Fruit fly (Drosophila melanogaster) whole organism, prepupa: ENCODE measurements around the gene CG18171.

Experiments used
- CG10631 ChIP-seq: fragments of 200-800 bp; sonication (Bioruptor generic); optimal IDR thresholded peaks from 2 replicates; lab custom pipeline; 2016; ENCODE audit warnings: missing biosample characterization, missing genetic modification characterization
- CG10669 ChIP-seq: fragments of 200-800 bp; sonication (Bioruptor generic); optimal IDR thresholded peaks from 3 replicates; lab custom pipeline; 2018; ENCODE audit warnings: missing biosample characterization, mild to moderate bottlenecking, missing genetic modification characterization, moderate library complexity
- CG11294 ChIP-seq: fragments of 200-800 bp; sonication (Bioruptor generic); IDR thresholded peaks from 2 replicates; pipeline ENCODE4 v1.3.6; 2022; ENCODE audit warnings: missing biosample characterization, missing genetic modification characterization
- CG15336 ChIP-seq: fragments of 200-800 bp; sonication (Bioruptor generic); IDR thresholded peaks from 2 replicates; pipeline ENCODE4 v1.3.6; 2022; ENCODE audit warnings: missing biosample characterization, missing genetic modification characterization
- CG3032 ChIP-seq: fragments of 200-800 bp; optimal IDR thresholded peaks from 2 replicates; lab custom pipeline; 2019; ENCODE audit warnings: missing biosample characterization, mild to moderate bottlenecking, missing genetic modification characterization, moderate library complexity
- CG31627 ChIP-seq: fragments of 200-800 bp; sonication (Bioruptor generic); optimal IDR thresholded peaks from 3 replicates; lab custom pipeline; 2016; ENCODE audit warnings: missing biosample characterization, missing genetic modification characterization
- CG3919 ChIP-seq: fragments of 200-800 bp; sonication (Bioruptor generic); optimal IDR thresholded peaks from 3 replicates; lab custom pipeline; 2016; ENCODE audit warnings: missing biosample characterization, missing genetic modification characterization
- CG6163 ChIP-seq: fragments of 200-800 bp; sonication (Bioruptor generic); IDR thresholded peaks from 3 replicates; pipeline ENCODE4 v1.3.6; 2022; ENCODE audit warnings: missing biosample characterization, missing genetic modification characterization
- CG6276 ChIP-seq: fragments of 200-800 bp; sonication (Bioruptor generic); optimal IDR thresholded peaks from 2 replicates; lab custom pipeline; 2017; ENCODE audit warnings: missing biosample characterization, mild to moderate bottlenecking, missing genetic modification characterization
- CG6792 ChIP-seq: fragments of 200-800 bp; sonication (Bioruptor generic); optimal IDR thresholded peaks from 3 replicates; lab custom pipeline; 2016; ENCODE audit warnings: missing biosample characterization, missing genetic modification characterization
- CG6808 ChIP-seq: fragments of 200-800 bp; sonication (Bioruptor generic); optimal IDR thresholded peaks from 3 replicates; lab custom pipeline; 2017; ENCODE audit warnings: missing biosample characterization, missing genetic modification characterization, mild to moderate bottlenecking, moderate library complexity, missing genetic modification reagents
- CG6854 ChIP-seq: fragments of 200-800 bp; sonication (Bioruptor generic); optimal IDR thresholded peaks from 2 replicates; lab custom pipeline; 2017; ENCODE audit warnings: missing biosample characterization, mild to moderate bottlenecking, missing genetic modification characterization
- CG7368 ChIP-seq: fragments of 200-800 bp; sonication (Bioruptor generic); optimal IDR thresholded peaks from 3 replicates; lab custom pipeline; 2016; ENCODE audit warnings: missing biosample characterization, missing genetic modification characterization
- CG8119 ChIP-seq: fragments of 200-800 bp; sonication (Bioruptor generic); IDR thresholded peaks from 3 replicates; pipeline ENCODE4 v1.3.6; 2022; ENCODE audit warnings: missing biosample characterization, missing genetic modification characterization
- CG8319 ChIP-seq: fragments of 200-800 bp; sonication (Bioruptor generic); optimal IDR thresholded peaks from 3 replicates; lab custom pipeline; 2016; ENCODE audit warnings: missing biosample characterization, missing genetic modification characterization
- CG9139 ChIP-seq: fragments of 200-800 bp; sonication (Bioruptor generic); optimal IDR thresholded peaks from 3 replicates; lab custom pipeline; 2017; ENCODE audit warnings: missing biosample characterization, mild to moderate bottlenecking, missing genetic modification characterization
- Eip75B ChIP-seq: fragments of 200-800 bp; sonication (Bioruptor generic); optimal IDR thresholded peaks from 3 replicates; lab custom pipeline; 2016; ENCODE audit warnings: missing biosample characterization, missing genetic modification characterization
- Eip78C ChIP-seq: fragments of 200-800 bp; sonication (Bioruptor generic); peaks from one replicate; lab custom pipeline; 2016; ENCODE audit warnings: missing biosample characterization, missing genetic modification characterization
- Ets21C ChIP-seq: fragments of 200-800 bp; sonication (Bioruptor generic); optimal IDR thresholded peaks from 3 replicates; lab custom pipeline; 2016; ENCODE audit warnings: missing biosample characterization, missing genetic modification characterization
- Ets96B ChIP-seq: fragments of 200-800 bp; optimal IDR thresholded peaks from 2 replicates; lab custom pipeline; 2019; ENCODE audit warnings: missing biosample characterization, mild to moderate bottlenecking, missing genetic modification characterization, moderate library complexity
- Gug ChIP-seq: fragments of 200-800 bp; sonication (Bioruptor generic); IDR thresholded peaks from 2 replicates; pipeline ENCODE4 v1.3.6; 2022; ENCODE audit warnings: missing biosample characterization, missing genetic modification characterization
- Hr38 ChIP-seq: sonication (Bioruptor generic); optimal IDR thresholded peaks from 2 replicates; lab custom pipeline; 2016; ENCODE audit warnings: missing biosample characterization, missing genetic modification characterization
- Hr39 ChIP-seq: fragments of 200-800 bp; sonication (Bioruptor generic); optimal IDR thresholded peaks from 2 replicates; lab custom pipeline; 2016; ENCODE audit warnings: missing biosample characterization, missing genetic modification characterization
- Lpt ChIP-seq: fragments of 200-800 bp; sonication (Bioruptor generic); optimal IDR thresholded peaks from 3 replicates; lab custom pipeline; 2016; ENCODE audit warnings: missing biosample characterization, missing genetic modification characterization
- Met ChIP-seq: fragments of 200-800 bp; sonication (Bioruptor generic); optimal IDR thresholded peaks from 3 replicates; lab custom pipeline; 2016; ENCODE audit warnings: missing biosample characterization, missing genetic modification characterization
- OdsH ChIP-seq: fragments of 200-800 bp; sonication (Bioruptor generic); optimal IDR thresholded peaks from 3 replicates; lab custom pipeline; 2016; ENCODE audit warnings: missing biosample characterization, missing genetic modification characterization
- Smox ChIP-seq: fragments of 200-800 bp; sonication (Bioruptor generic); optimal IDR thresholded peaks from 3 replicates; lab custom pipeline; 2016; ENCODE audit warnings: missing biosample characterization, missing genetic modification characterization
- Sox102F ChIP-seq: fragments of 200-800 bp; sonication (Bioruptor generic); optimal IDR thresholded peaks from 2 replicates; lab custom pipeline; 2016; ENCODE audit warnings: missing biosample characterization, mild to moderate bottlenecking, missing genetic modification characterization
- Sox15 ChIP-seq: fragments of 200-800 bp; sonication (Bioruptor generic); optimal IDR thresholded peaks from 3 replicates; lab custom pipeline; 2016; ENCODE audit warnings: missing biosample characterization, missing genetic modification characterization
- achi ChIP-seq: fragments of 200-800 bp; sonication (Bioruptor generic); optimal IDR thresholded peaks from 3 replicates; lab custom pipeline; 2016; ENCODE audit warnings: missing biosample characterization, missing genetic modification characterization
- acj6 ChIP-seq: fragments of 200-800 bp; sonication (Bioruptor generic); optimal IDR thresholded peaks from 3 replicates; lab custom pipeline; 2016; ENCODE audit warnings: missing biosample characterization, missing genetic modification characterization
- cyc ChIP-seq: fragments of 200-800 bp; sonication (Bioruptor generic); optimal IDR thresholded peaks from 3 replicates; lab custom pipeline; 2016; ENCODE audit warnings: missing biosample characterization, missing genetic modification characterization
- dsx ChIP-seq: fragments of 200-800 bp; optimal IDR thresholded peaks from 3 replicates; lab custom pipeline; 2019; ENCODE audit warnings: missing biosample characterization, mild to moderate bottlenecking, missing genetic modification characterization, moderate library complexity; ENCODE audit not compliant: poor library complexity, severe bottlenecking
- esn ChIP-seq: fragments of 200-800 bp; sonication (Bioruptor generic); optimal IDR thresholded peaks from 2 replicates; lab custom pipeline; 2016; ENCODE audit warnings: missing biosample characterization, mild to moderate bottlenecking, missing genetic modification characterization, moderate library complexity
- fd59A ChIP-seq: fragments of 200-800 bp; sonication (Bioruptor generic); optimal IDR thresholded peaks from 2 replicates; lab custom pipeline; 2017; ENCODE audit warnings: missing biosample characterization, mild to moderate bottlenecking, missing genetic modification characterization, missing genetic modification reagents
- fd85E ChIP-seq: fragments of 200-800 bp; sonication (Bioruptor generic); optimal IDR thresholded peaks from 3 replicates; lab custom pipeline; 2016; ENCODE audit warnings: missing biosample characterization, missing genetic modification characterization
- net ChIP-seq: fragments of 200-800 bp; sonication (Bioruptor generic); optimal IDR thresholded peaks from 3 replicates; lab custom pipeline; 2016; ENCODE audit warnings: missing biosample characterization, missing genetic modification characterization
- pdm3 ChIP-seq: fragments of 200-800 bp; sonication (Bioruptor generic); optimal IDR thresholded peaks from 3 replicates; lab custom pipeline; 2016; ENCODE audit warnings: missing biosample characterization, missing genetic modification characterization
- salr ChIP-seq, 2 experiments: fragments of 200-800 bp; sonication (Bioruptor generic); optimal IDR thresholded peaks; 3 replicates each; lab custom pipeline; 2016 to 2018; ENCODE audit warnings: missing biosample characterization in 2 of 2, missing genetic modification characterization in 2 of 2, mild to moderate bottlenecking in 1 of 2
- spab ChIP-seq: fragments of 200-800 bp; sonication (Bioruptor generic); optimal IDR thresholded peaks from 2 replicates; lab custom pipeline; 2017; ENCODE audit warnings: missing biosample characterization, mild to moderate bottlenecking, missing genetic modification characterization, missing genetic modification reagents
- ss ChIP-seq, 2 experiments: fragments of 200-800 bp; sonication (Bioruptor generic); optimal IDR thresholded peaks; 2 replicates in 1 of 2; 3 replicates in 1 of 2; lab custom pipeline; 2017 to 2018; ENCODE audit warnings: mild to moderate bottlenecking in 2 of 2, missing biosample characterization in 2 of 2, missing genetic modification characterization in 2 of 2, moderate library complexity in 1 of 2
- svp ChIP-seq: fragments of 200-800 bp; sonication (Bioruptor generic); peaks from one replicate; lab custom pipeline; 2016; ENCODE audit warnings: missing biosample characterization, missing genetic modification characterization
- topi ChIP-seq: fragments of 200-800 bp; sonication (Bioruptor generic); optimal IDR thresholded peaks from 3 replicates; lab custom pipeline; 2016; ENCODE audit warnings: missing biosample characterization, missing genetic modification characterization
- vri ChIP-seq: fragments of 200-800 bp; sonication (Bioruptor generic); optimal IDR thresholded peaks from 3 replicates; lab custom pipeline; 2016; ENCODE audit warnings: missing biosample characterization, mild to moderate bottlenecking, missing genetic modification characterization

Gene CG18171

DNA sequence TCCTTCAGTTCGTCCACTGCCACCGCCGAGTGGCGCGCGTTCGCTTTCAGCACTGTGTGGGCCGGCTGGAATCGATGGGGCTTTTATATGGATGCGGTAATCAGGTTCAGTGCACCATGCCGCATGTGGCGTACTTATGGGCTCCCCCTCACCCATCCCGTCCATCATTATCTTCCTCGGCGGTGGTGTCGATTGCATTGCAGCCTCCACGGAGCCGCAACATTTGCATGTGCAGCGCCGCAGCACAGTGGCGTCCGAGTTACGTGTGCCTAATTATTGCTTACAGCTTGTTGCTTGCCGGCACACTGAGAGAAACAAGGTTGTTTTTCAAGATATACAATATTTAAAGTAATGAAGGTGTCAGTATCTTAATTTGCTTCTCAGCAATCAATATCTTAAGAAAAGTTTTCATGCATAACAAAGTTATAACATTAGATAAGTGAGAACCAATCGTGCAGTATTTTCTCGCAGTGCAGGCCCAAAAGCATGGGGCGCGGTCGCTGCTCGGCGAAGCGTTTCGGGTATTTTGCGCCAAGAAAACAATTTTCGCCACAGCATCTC, 20.5 kb downstream of the CG18171 start, which contains the start of gene CG13931 (continued):
- TF ChIP-seq Smox (GFP tag; lab: Kevin White, UChicago): peak; percentile 51
- peak; percentile 76 for TF ChIP-seq CG15336 (GFP tag; lab: Robert Waterston, UW)
- TF ChIP-seq CG6854 (GFP tag; lab: Kevin White, UChicago): no peak
- TF ChIP-seq achi (GFP tag; lab: Kevin White, UChicago): peak; percentile 53
- TF ChIP-seq CG11294 (GFP tag; lab: Robert Waterston, UW): peak; percentile 54
- peak; percentile 17 to 38 for TF ChIP-seq ss (GFP tag; optimal IDR thresholded peaks at IDR 0.05; lab: Kevin White, UChicago)
- peak; percentile 76 for TF ChIP-seq pdm3
- TF ChIP-seq esn: peak; percentile 63
- TF ChIP-seq fd59A: peak; percentile 51
- TF ChIP-seq OdsH: peak; percentile 68
- peak; percentile 72 for TF ChIP-seq net (GFP tag; lab: Kevin White, UChicago)
- TF ChIP-seq Lpt (GFP tag; lab: Kevin White, UChicago): peak; percentile 62
- TF ChIP-seq CG7368 (GFP tag; lab: Kevin White, UChicago): peak; percentile 72
- TF ChIP-seq Ets21C: peak; percentile 16
- peak; percentile 53 for TF ChIP-seq dsx (GFP tag; lab: Kevin White, UChicago)
- peak; percentile 56 for TF ChIP-seq CG6276
- TF ChIP-seq spab (GFP tag; lab: Kevin White, UChicago): peak; percentile 57
- peak; percentile 57 for TF ChIP-seq CG31627 (GFP tag; lab: Kevin White, UChicago)
- TF ChIP-seq CG9139 (GFP tag; lab: Kevin White, UChicago): peak; percentile 45

DNA sequence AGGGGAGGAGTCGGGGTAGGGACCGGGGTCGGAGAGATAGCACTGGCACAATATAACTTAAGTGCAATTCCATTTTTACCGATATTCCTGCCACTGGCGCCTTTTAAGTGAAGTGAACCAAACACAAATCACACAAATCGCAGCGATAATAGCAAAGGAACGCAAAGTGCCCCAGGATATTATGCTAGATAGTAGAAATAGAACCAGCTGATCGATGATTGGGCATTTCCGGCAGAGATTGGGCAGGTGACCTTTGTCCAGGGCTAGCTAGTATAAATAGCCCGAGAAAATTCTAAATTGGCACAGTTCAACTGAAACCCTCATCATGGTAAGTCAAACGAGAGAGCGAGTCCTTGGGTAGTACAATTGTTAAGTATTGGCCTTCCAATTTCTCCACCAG, 28.6 kb downstream of the CG18171 start, which contains the start of gene CG12011:
TSS of gene CG12011 (plus strand) at position 301 of the 400 bp plus-strand sequence.
- TF ChIP-seq vri (GFP tag; lab: Kevin White, UChicago) (no peak), salr (GFP tag; optimal IDR thresholded peaks at IDR 0.05; lab: Kevin White, UChicago) (no peak), spab (GFP tag; lab: Kevin White, UChicago) (no peak), CG8319 (no peak), Ets96B (tag; lab: Kevin White, UChicago) (no peak), Sox15 (GFP tag; lab: Kevin White, UChicago) (no peak), CG7368 (GFP tag; lab: Kevin White, UChicago) (no peak), Smox (GFP tag; lab: Kevin White, UChicago) (no peak), CG8119 (GFP tag; lab: Robert Waterston, UW) (no peak), fd85E (GFP tag; lab: Kevin White, UChicago) (no peak), Eip75B (GFP tag; lab: Kevin White, UChicago) (no peak)

DNA sequence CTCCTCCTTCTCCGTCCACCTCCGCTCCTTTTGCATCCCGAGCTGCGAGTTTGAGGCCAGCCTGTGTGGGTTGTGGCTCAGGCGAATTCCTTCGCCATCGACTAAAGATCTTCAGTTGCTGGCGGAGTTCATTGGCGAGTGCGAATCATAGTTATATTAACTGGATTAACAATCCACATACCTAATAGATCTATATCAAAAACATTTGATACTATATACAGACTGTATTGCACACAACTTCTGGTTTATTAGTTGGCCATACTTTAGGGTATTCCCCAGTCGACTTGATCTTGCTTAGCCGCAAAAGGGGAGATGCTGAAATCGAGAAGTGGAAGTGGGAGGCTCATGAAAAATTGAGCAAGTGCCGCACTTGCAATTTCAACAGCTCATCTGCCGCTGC, 30.1 kb downstream of the CG18171 start:
- TF ChIP-seq CG10631 (GFP tag; lab: Kevin White, UChicago) (peak; percentile 17), dsx (GFP tag; lab: Kevin White, UChicago) (no peak), CG6808 (peak; percentile 32), acj6 (GFP tag; lab: Kevin White, UChicago) (no peak), cyc (GFP tag; lab: Kevin White, UChicago) (peak; percentile 23), CG10669 (GFP tag; lab: Kevin White, UChicago) (peak; percentile 68), Met (no peak), fd59A (peak; percentile 18), CG15336 (GFP tag; lab: Robert Waterston, UW) (no peak), CG8119 (GFP tag; lab: Robert Waterston, UW) (0 out of 3 replicates have a peak, but pooled peaks have one; percentile 19), achi (GFP tag; lab: Kevin White, UChicago) (peak; percentile 32), CG11294 (GFP tag; lab: Robert Waterston, UW) (no peak), svp (GFP tag; lab: Kevin White, UChicago) (no peak), spab (GFP tag; lab: Kevin White, UChicago) (peak; percentile 51), CG3032 (tag; lab: Kevin White, UChicago) (peak; percentile 48), salr (GFP tag; optimal IDR thresholded peaks at IDR 0.05; lab: Kevin White, UChicago) (peak in 1 of 2 experiments; percentile 26), CG6163 (GFP tag; lab: Robert Waterston, UW) (peak; percentile 35; the same call in 1 of the 3 replicates), Eip78C (GFP tag; lab: Kevin White, UChicago) (peak; percentile 74), CG3919 (GFP tag; lab: Kevin White, UChicago) (peak; percentile 46), Hr38 (GFP tag; lab: Kevin White, UChicago) (no peak), CG9139 (GFP tag; lab: Kevin White, UChicago) (peak; percentile 10), Hr39 (GFP tag; lab: Kevin White, UChicago) (no peak), CG6854 (GFP tag; lab: Kevin White, UChicago) (no peak), Ets96B (tag; lab: Kevin White, UChicago) (peak; percentile 69), Sox102F (no peak), topi (no peak), Gug (GFP tag; lab: Robert Waterston, UW) (no peak), CG6792 (GFP tag; lab: Kevin White, UChicago) (no peak)
- TF ChIP-seq, all 60 proteins: peak for 15
